Worm (Caenorhabditis elegans): ENCODE results near the gene C14C6.2.

DNA sequence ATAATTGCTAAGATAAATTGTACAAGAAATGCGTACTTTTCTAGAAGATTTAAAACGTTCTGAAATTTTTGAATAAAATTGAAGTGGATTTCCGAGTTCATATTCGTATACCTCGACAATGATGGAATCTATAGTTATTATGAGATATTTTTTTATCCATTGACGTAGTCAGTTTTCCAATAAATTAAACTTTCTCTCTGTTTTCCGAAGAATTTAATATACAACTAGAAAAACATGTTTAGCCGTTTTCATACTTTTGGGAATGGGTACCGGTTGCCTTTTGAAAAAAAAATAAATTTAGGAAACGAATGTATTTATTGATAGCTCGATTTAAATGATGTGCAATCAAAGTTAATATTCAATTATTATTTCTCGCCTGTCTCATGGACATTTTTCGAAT lies 45.9 kb downstream of the C14C6.2 start, which contains the start of gene srw-109:
- TF ChIP-seq elt-3 (tag; optimal IDR thresholded peaks at IDR 0.05), result no peak
- TF ChIP-seq ceh-43 (GFP tag; optimal IDR thresholded peaks at IDR 0.05), result no peak
- TF ChIP-seq nhr-12 (tag; optimal IDR thresholded peaks at IDR 0.05), result no peak
- TF ChIP-seq lsy-2 (tag; optimal IDR thresholded peaks at IDR 0.05), result no peak
- no peak for TF ChIP-seq blmp-1 (tag; optimal IDR thresholded peaks at IDR 0.05)
- TF ChIP-seq ham-2 (GFP tag; optimal IDR thresholded peaks at IDR 0.05), result no peak
- TF ChIP-seq snpc-4 (tag; optimal IDR thresholded peaks at IDR 0.05), result no peak

Measured in whole organism, mixed stage, embryonic.